Fruit fly (Drosophila melanogaster): ENCODE measurements around the gene CG34316.

Gene CG34316

dm6 chr3R:15275158-15275623 is 44.8 kb downstream of the CG34316 start, which contains the start of the genes Cp190 and CG4338 (continued):
- TF ChIP-seq NK7.1 (GFP tag; optimal IDR thresholded peaks at IDR 0.05) (peak; percentile 86), CG10654 (GFP tag; optimal IDR thresholded peaks at IDR 0.05) (peak; percentile 97), CG15011 (GFP tag; optimal IDR thresholded peaks at IDR 0.05) (peak; percentile 96), Dip3 (GFP tag; optimal IDR thresholded peaks at IDR 0.05) (peak; percentile 90), CG2889 (GFP tag; IDR thresholded peaks at IDR 0.05) (peak; percentile 94), CG6654 (GFP tag; optimal IDR thresholded peaks at IDR 0.05) (peak; percentile 88), CG12104 (GFP tag; optimal IDR thresholded peaks at IDR 0.05) (peak; percentile 98), CG1792 (GFP tag; optimal IDR thresholded peaks at IDR 0.05) (peak; percentile 84), wor (GFP tag; IDR thresholded peaks at IDR 0.05) (peak; percentile 95), jigr1 (GFP tag; IDR thresholded peaks at IDR 0.05) (peak; percentile 93), CG7271 (tag; optimal IDR thresholded peaks at IDR 0.05) (peak; percentile 96), CG2116 (GFP tag; optimal IDR thresholded peaks at IDR 0.05) (peak; percentile 99), CG8290 (GFP tag; optimal IDR thresholded peaks at IDR 0.05) (peak; percentile 96), CG8290 (tag; optimal IDR thresholded peaks at IDR 0.05) (peak; percentile 90), corto (GFP tag; optimal IDR thresholded peaks at IDR 0.05) (no peak), Lhr (GFP tag; optimal IDR thresholded peaks at IDR 0.05) (peak; percentile 91), ham (GFP tag; IDR thresholded peaks at IDR 0.05) (peak; percentile 89), Camta (GFP tag; optimal IDR thresholded peaks at IDR 0.05) (peak; percentile 93), CG13894 (tag; optimal IDR thresholded peaks at IDR 0.05) (peak; percentile 98), ken (GFP tag; IDR thresholded peaks at IDR 0.05) (peak; percentile 92), CG5245 (GFP tag; optimal IDR thresholded peaks at IDR 0.05) (peak; percentile 93), slbo (GFP tag; IDR thresholded peaks at IDR 0.05) (peak; percentile 97), CG34376 (GFP tag; optimal IDR thresholded peaks at IDR 0.05) (peak; percentile 98), CG15601 (tag; optimal IDR thresholded peaks at IDR 0.05) (peak; percentile 98), TFAM (GFP tag; optimal IDR thresholded peaks at IDR 0.05) (peak; percentile 86), vnd (GFP tag; IDR thresholded peaks at IDR 0.05; ENCODE audit: partially characterized antibody) (peak; percentile 60), CG9932 (GFP tag; IDR thresholded peaks at IDR 0.05) (peak; percentile 98), CG8478 (optimal IDR thresholded peaks at IDR 0.05) (no peak), sna (GFP tag; IDR thresholded peaks at IDR 0.05; ENCODE audit: partially characterized antibody) (no peak; the same call in 1 of the 2 replicates), Six4 (GFP tag; optimal IDR thresholded peaks at IDR 0.05) (peak; percentile 98), run (tag; optimal IDR thresholded peaks at IDR 0.05) (peak; percentile 96), CG15514 (GFP tag; optimal IDR thresholded peaks at IDR 0.05) (peak; percentile 93), ssp (GFP tag; IDR thresholded peaks at IDR 0.05) (peak; percentile 91), CG1602 (GFP tag; optimal IDR thresholded peaks at IDR 0.05) (peak; percentile 98), CG10274 (GFP tag; optimal IDR thresholded peaks at IDR 0.05) (peak; percentile 90), CG6683 (GFP tag; optimal IDR thresholded peaks at IDR 0.05) (peak; percentile 93), CG10431 (GFP tag; optimal IDR thresholded peaks at IDR 0.05) (peak; percentile 96), E2f2 (GFP tag; IDR thresholded peaks at IDR 0.05) (peak; percentile 85), CG10979 (tag; optimal IDR thresholded peaks at IDR 0.05) (peak; percentile 98), CG4282 (GFP tag; optimal IDR thresholded peaks at IDR 0.05) (no peak), Dp (GFP tag; optimal IDR thresholded peaks at IDR 0.05) (peak; percentile 52), CG11504 (tag; optimal IDR thresholded peaks at IDR 0.05) (peak; percentile 97), CG12236 (GFP tag; optimal IDR thresholded peaks at IDR 0.05) (peak; percentile 79), BtbVII (GFP tag; optimal IDR thresholded peaks at IDR 0.05) (peak; percentile 97), hbn (GFP tag; IDR thresholded peaks at IDR 0.05; ENCODE audit: partially characterized antibody) (peak; percentile 58), Taf1 (GFP tag; IDR thresholded peaks at IDR 0.05) (peak; percentile 91), Ptx1 (GFP tag; IDR thresholded peaks at IDR 0.05) (peak; percentile 98), fd102C (GFP tag; optimal IDR thresholded peaks at IDR 0.05) (peak; percentile 84), dan (GFP tag; IDR thresholded peaks at IDR 0.05) (peak; percentile 90), dm (GFP tag; optimal IDR thresholded peaks at IDR 0.05) (peak; percentile 89), Sry-δ (GFP tag; optimal IDR thresholded peaks at IDR 0.05) (peak; percentile 87)

Data from whole organism, embryonic.